Fruit fly (Drosophila melanogaster) whole organism, wandering third instar larva: ENCODE data around the gene gNacalpha.

Experiments
- Abd-B ChIP-seq: fragments of >200 bp; optimal IDR thresholded peaks from 2 replicates; lab custom pipeline; 2017; ENCODE audit warnings: missing biosample characterization, missing genetic modification characterization
- CG32264 ChIP-seq: fragments of 200-800 bp; sonication (Bioruptor generic); optimal IDR thresholded peaks from 2 replicates; lab custom pipeline; 2016; ENCODE audit warnings: missing biosample characterization, missing genetic modification characterization
- CG9705 ChIP-seq: fragments of 200-800 bp; sonication (Bioruptor generic); optimal IDR thresholded peaks from 2 replicates; lab custom pipeline; 2018; ENCODE audit warnings: missing biosample characterization, mild to moderate bottlenecking, missing genetic modification characterization
- CrebA ChIP-seq: fragments of 200-800 bp; sonication (Bioruptor generic); optimal IDR thresholded peaks from 2 replicates; lab custom pipeline; 2016; ENCODE audit warnings: missing biosample characterization, mild to moderate bottlenecking, missing genetic modification characterization, borderline replicate concordance
- Dfd ChIP-seq: fragments of >200 bp; optimal IDR thresholded peaks from 2 replicates; lab custom pipeline; 2017; ENCODE audit warnings: missing biosample characterization, missing genetic modification characterization
- GATAd ChIP-seq: sonication (Bioruptor generic); optimal IDR thresholded peaks from 2 replicates; lab custom pipeline; 2016; ENCODE audit warnings: missing biosample characterization, missing genetic modification characterization
- HLH106 ChIP-seq: fragments of 200-800 bp; optimal IDR thresholded peaks from 3 replicates; lab custom pipeline; 2019; ENCODE audit warnings: missing biosample characterization, mild to moderate bottlenecking, missing genetic modification characterization, moderate library complexity
- Hnf4 ChIP-seq: fragments of 200-800 bp; sonication (Bioruptor generic); optimal IDR thresholded peaks from 2 replicates; lab custom pipeline; 2016; ENCODE audit warnings: missing biosample characterization, mild to moderate bottlenecking, missing genetic modification characterization
- Hr78 ChIP-seq: fragments of >200 bp; optimal IDR thresholded peaks from 2 replicates; lab custom pipeline; 2017; ENCODE audit warnings: missing biosample characterization, missing genetic modification characterization
- Hr83 ChIP-seq: fragments of 200-300 bp; sonication (Bioruptor generic); optimal IDR thresholded peaks from 2 replicates; lab custom pipeline; 2016; ENCODE audit warnings: missing biosample characterization, mild to moderate bottlenecking, missing genetic modification characterization, moderate library complexity; ENCODE audit not compliant: poor library complexity, severe bottlenecking
- Jra ChIP-seq: sonication (Bioruptor generic); optimal IDR thresholded peaks from 2 replicates; lab custom pipeline; 2016; ENCODE audit warnings: missing biosample characterization, missing genetic modification characterization
- Mio ChIP-seq: sonication (Bioruptor generic); optimal IDR thresholded peaks from 2 replicates; lab custom pipeline; 2016; ENCODE audit warnings: missing biosample characterization, missing genetic modification characterization
- Myc ChIP-seq: fragments of >200 bp; optimal IDR thresholded peaks from 2 replicates; lab custom pipeline; 2017
- N ChIP-seq: fragments of >200 bp; optimal IDR thresholded peaks from 2 replicates; lab custom pipeline; 2018; ENCODE audit warnings: missing biosample characterization, missing external identifiers, missing genetic modification characterization
- OdsH ChIP-seq: fragments of 200-800 bp; sonication (Bioruptor generic); optimal IDR thresholded peaks from 2 replicates; lab custom pipeline; 2016; ENCODE audit warnings: missing biosample characterization, mild to moderate bottlenecking, missing genetic modification characterization
- Rel ChIP-seq, 2 experiments: fragments of 200-800 bp; sonication (Bioruptor generic) in 1 of 2; optimal IDR thresholded peaks; 2 replicates in 1 of 2; 3 replicates in 1 of 2; lab custom pipeline; 2016 to 2019; ENCODE audit warnings: mild to moderate bottlenecking in 2 of 2, missing biosample characterization in 2 of 2, missing genetic modification characterization in 2 of 2, moderate library complexity in 1 of 2
- Sp1 ChIP-seq: fragments of 200-800 bp; sonication (Bioruptor generic); optimal IDR thresholded peaks from 3 replicates; lab custom pipeline; 2019; ENCODE audit warnings: missing biosample characterization, mild to moderate bottlenecking, missing genetic modification characterization, moderate library complexity
- Vsx2 ChIP-seq: fragments of 200-300, 225-300 bp; sonication (Bioruptor generic); optimal IDR thresholded peaks from 2 replicates; lab custom pipeline; 2018; ENCODE audit warnings: missing biosample characterization, missing genetic modification characterization; ENCODE audit not compliant: partially characterized antibody
- br ChIP-seq: fragments of 200-800 bp; sonication (Bioruptor generic); optimal IDR thresholded peaks from 2 replicates; lab custom pipeline; 2016; ENCODE audit warnings: missing biosample characterization, missing genetic modification characterization
- brk ChIP-seq: fragments of 200-800 bp; sonication (Bioruptor generic); optimal IDR thresholded peaks from 2 replicates; lab custom pipeline; 2016; ENCODE audit warnings: missing biosample characterization, mild to moderate bottlenecking, missing genetic modification characterization
- dl ChIP-seq, 2 experiments: fragments of 175-275, 200-275 bp in 1 of 2; fragments of 200-275 bp in 1 of 2; sonication (Bioruptor generic); optimal IDR thresholded peaks; lab custom pipeline; 2018; ENCODE audit warnings: mild to moderate bottlenecking in 2 of 2, missing biosample characterization in 2 of 2, missing genetic modification characterization in 2 of 2, moderate library complexity in 2 of 2; ENCODE audit not compliant: partially characterized antibody in 2 of 2, insufficient read depth in 1 of 2
- dmrt93B ChIP-seq: fragments of 200-800 bp; sonication (Bioruptor generic); optimal IDR thresholded peaks from 2 replicates; lab custom pipeline; 2018; ENCODE audit warnings: missing biosample characterization, mild to moderate bottlenecking, missing genetic modification characterization
- dsf ChIP-seq: sonication (Bioruptor generic); optimal IDR thresholded peaks from 2 replicates; lab custom pipeline; 2016; ENCODE audit warnings: missing biosample characterization, missing genetic modification characterization, borderline replicate concordance
- ey ChIP-seq: fragments of 200-800 bp; sonication (Bioruptor generic); optimal IDR thresholded peaks from 2 replicates; lab custom pipeline; 2016; ENCODE audit warnings: missing biosample characterization, missing genetic modification characterization
- foxo ChIP-seq, 2 experiments: fragments of 200-800 bp; sonication (Bioruptor generic); optimal IDR thresholded peaks; 2 replicates in 1 of 2; 3 replicates in 1 of 2; lab custom pipeline; 2016 to 2017; ENCODE audit warnings: missing biosample characterization in 2 of 2, missing genetic modification characterization in 2 of 2
- fru ChIP-seq: fragments of 200-800 bp; sonication (Bioruptor generic); optimal IDR thresholded peaks from 3 replicates; lab custom pipeline; 2016; ENCODE audit warnings: missing biosample characterization, mild to moderate bottlenecking, missing genetic modification characterization
- h ChIP-seq: fragments of 200-800 bp; sonication (Bioruptor generic); optimal IDR thresholded peaks from 3 replicates; lab custom pipeline; 2016; ENCODE audit warnings: missing biosample characterization, mild to moderate bottlenecking, missing genetic modification characterization
- jim ChIP-seq: fragments of 175-275, 200-325 bp; sonication (Bioruptor generic); optimal IDR thresholded peaks from 2 replicates; lab custom pipeline; 2016; ENCODE audit warnings: missing biosample characterization, mild to moderate bottlenecking, missing genetic modification characterization
- lola ChIP-seq: fragments of >200 bp; optimal IDR thresholded peaks from 2 replicates; lab custom pipeline; 2017; ENCODE audit warnings: missing biosample characterization, missing genetic modification characterization
- pan ChIP-seq: fragments of >200 bp; optimal IDR thresholded peaks from 2 replicates; lab custom pipeline; 2017
- psq ChIP-seq: fragments of 200-800 bp; sonication (Bioruptor generic); optimal IDR thresholded peaks from 3 replicates; lab custom pipeline; 2017; ENCODE audit warnings: missing biosample characterization, mild to moderate bottlenecking, missing genetic modification characterization, moderate library complexity
- rgr ChIP-seq: fragments of 200-800 bp; sonication (Bioruptor generic); optimal IDR thresholded peaks from 3 replicates; lab custom pipeline; 2016; ENCODE audit warnings: missing biosample characterization, mild to moderate bottlenecking, missing genetic modification characterization
- sage ChIP-seq: fragments of 200-800 bp; sonication (Bioruptor generic); optimal IDR thresholded peaks from 2 replicates; lab custom pipeline; 2016; ENCODE audit warnings: missing biosample characterization, mild to moderate bottlenecking, missing genetic modification characterization
- sv ChIP-seq: fragments of 200-800 bp; sonication (Bioruptor generic); optimal IDR thresholded peaks from 3 replicates; lab custom pipeline; 2016; ENCODE audit warnings: missing biosample characterization, missing genetic modification characterization
- tai ChIP-seq: sonication (Bioruptor generic); optimal IDR thresholded peaks from 2 replicates; lab custom pipeline; 2016; ENCODE audit warnings: missing biosample characterization, missing genetic modification characterization
- usp ChIP-seq: fragments of >200 bp; optimal IDR thresholded peaks from 2 replicates; lab custom pipeline; 2017; ENCODE audit warnings: missing biosample characterization, missing genetic modification characterization
- woc ChIP-seq: sonication (Bioruptor generic); optimal IDR thresholded peaks from 2 replicates; lab custom pipeline; 2016; ENCODE audit warnings: missing biosample characterization, mild to moderate bottlenecking, missing genetic modification characterization

gNacalpha gene

DNA sequence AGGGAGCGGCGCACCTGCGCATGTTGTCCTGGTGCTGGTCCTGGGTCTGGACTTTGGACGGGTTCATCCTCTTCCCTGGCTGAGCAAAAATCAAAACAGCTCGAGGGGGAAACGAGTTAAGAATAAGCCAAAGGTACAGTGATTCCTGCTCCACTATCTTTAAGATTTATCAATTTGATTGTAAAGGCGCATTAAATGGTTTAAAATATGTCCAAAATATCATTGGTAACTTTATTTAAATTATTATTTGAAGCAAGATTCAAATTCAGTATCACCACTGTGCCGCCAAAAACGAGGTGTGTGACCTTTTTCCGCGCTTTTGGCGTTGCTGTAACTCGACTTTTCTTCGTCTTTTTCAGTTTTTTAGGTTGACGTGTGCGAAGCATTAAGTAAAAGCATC is 32.4 kb downstream of the gNacalpha start (continued):
- TF ChIP-seq Rel (GFP tag; optimal IDR thresholded peaks at IDR 0.05; lab: Kevin White, UChicago) (no peak), Rel (tag; optimal IDR thresholded peaks at IDR 0.05; lab: Kevin White, UChicago) (no peak), Mio (no peak)

- TF ChIP-seq ey (GFP tag; lab: Kevin White, UChicago) (peak; percentile 6), h (GFP tag; lab: Kevin White, UChicago) (peak; percentile 44), Rel (GFP tag; optimal IDR thresholded peaks at IDR 0.05; lab: Kevin White, UChicago) (no peak), Rel (tag; optimal IDR thresholded peaks at IDR 0.05; lab: Kevin White, UChicago) (no peak), Sp1 (GFP tag; lab: Kevin White, UChicago) (peak; percentile 25), Hnf4 (GFP tag; lab: Kevin White, UChicago) (peak; percentile 19), br (GFP tag; lab: Kevin White, UChicago) (peak; percentile 25), HLH106 (tag; lab: Kevin White, UChicago) (peak; percentile 43), brk (GFP tag; lab: Kevin White, UChicago) (no peak), sage (no peak), OdsH (GFP tag; lab: Kevin White, UChicago) (peak; percentile 1), fru (peak; percentile 43), rgr (GFP tag; lab: Kevin White, UChicago) (peak; percentile 35), foxo (GFP tag; optimal IDR thresholded peaks at IDR 0.05; lab: Kevin White, UChicago) (peak in 1 of 2 experiments; percentile 46)
Measured at dm6 chr2L:1070332-1070731, 33.3 kb downstream of the gNacalpha start.

dm6 chr2L:1070941-1071340 is 33.9 kb downstream of the gNacalpha start:
- TF ChIP-seq OdsH (GFP tag; lab: Kevin White, UChicago) (peak; percentile 5), Rel (GFP tag; optimal IDR thresholded peaks at IDR 0.05; lab: Kevin White, UChicago) (no peak), Rel (tag; optimal IDR thresholded peaks at IDR 0.05; lab: Kevin White, UChicago) (no peak), psq (GFP tag; lab: Kevin White, UChicago) (no peak), fru (peak; percentile 65), sv (GFP tag; lab: Kevin White, UChicago) (no peak), Jra (no peak), h (GFP tag; lab: Kevin White, UChicago) (peak; percentile 56), Hr78 (GFP tag; lab: Kevin White, UChicago) (no peak), sage (no peak), jim (GFP tag; lab: Kevin White, UChicago) (no peak), CrebA (GFP tag; lab: Kevin White, UChicago) (no peak), rgr (GFP tag; lab: Kevin White, UChicago) (peak; percentile 42), Abd-B (GFP tag; lab: Kevin White, UChicago) (no peak), Hnf4 (GFP tag; lab: Kevin White, UChicago) (no peak), GATAd (GFP tag; lab: Kevin White, UChicago) (no peak), Mio (no peak), foxo (GFP tag; optimal IDR thresholded peaks at IDR 0.05; lab: Kevin White, UChicago) (peak in 1 of 2 experiments; percentile 68), CG9705 (no peak), N (GFP tag; lab: Kevin White, UChicago) (no peak), Sp1 (GFP tag; lab: Kevin White, UChicago) (peak; percentile 20), dsf (no peak), pan (no peak), Dfd (GFP tag; lab: Kevin White, UChicago) (no peak), woc (GFP tag; lab: Kevin White, UChicago) (peak; percentile 12), brk (GFP tag; lab: Kevin White, UChicago) (no peak), lola (no peak), ey (GFP tag; lab: Kevin White, UChicago) (peak; percentile 56), tai (GFP tag; lab: Kevin White, UChicago) (no peak), usp (GFP tag; lab: Kevin White, UChicago) (no peak), dmrt93B (GFP tag; lab: Kevin White, UChicago) (peak; percentile 2), CG32264 (GFP tag; lab: Kevin White, UChicago) (no peak), Vsx2 (GFP tag; lab: Kevin White, UChicago) (no peak), dl (GFP tag; optimal IDR thresholded peaks at IDR 0.05; lab: Kevin White, UChicago; ENCODE audit: insufficient read depth in 1 of 2, partially characterized antibody in 2 of 2) (no peak), Hr83 (GFP tag; lab: Kevin White, UChicago) (no peak), Myc (lab: Kevin White, UChicago) (no peak), HLH106 (tag; lab: Kevin White, UChicago) (peak; percentile 53), br (GFP tag; lab: Kevin White, UChicago) (peak; percentile 20)
